Fruit fly (Drosophila melanogaster) whole organism, pupa: Measurements from ENCODE around the gene CG5439.

ENCODE experiments used
- CG10348 ChIP-seq: fragments of 200-800 bp; sonication (Bioruptor generic); IDR thresholded peaks from 2 replicates; pipeline ENCODE4 v1.3.6; 2022; ENCODE audit warnings: missing biosample characterization, missing genetic modification characterization
- CG14655 ChIP-seq: fragments of 200-800 bp; sonication (Bioruptor generic); optimal IDR thresholded peaks from 3 replicates; lab custom pipeline; 2017; ENCODE audit warnings: mild to moderate bottlenecking, missing biosample characterization, missing genetic modification reagents, missing genetic modification characterization
- CG4496 ChIP-seq: fragments of 200-800 bp; sonication (Bioruptor generic); IDR thresholded peaks from 3 replicates; pipeline ENCODE4 v1.3.6; 2022; ENCODE audit warnings: missing biosample characterization, missing genetic modification characterization
- CG8301 ChIP-seq: fragments of 200-800 bp; sonication (Bioruptor generic); optimal IDR thresholded peaks from 2 replicates; lab custom pipeline; 2018; ENCODE audit warnings: missing biosample characterization, mild to moderate bottlenecking, missing genetic modification characterization
- CG9948 ChIP-seq: fragments of 200-800 bp; sonication (Bioruptor generic); optimal IDR thresholded peaks from 2 replicates; lab custom pipeline; 2018; ENCODE audit warnings: missing biosample characterization, mild to moderate bottlenecking, missing genetic modification characterization, moderate library complexity
- EcR ChIP-seq: fragments of 200-800 bp; sonication (Bioruptor generic); optimal IDR thresholded peaks from 3 replicates; lab custom pipeline; 2019; ENCODE audit warnings: missing biosample characterization, missing genetic modification characterization, mild to moderate bottlenecking, moderate library complexity, missing genetic modification reagents
- Ets98B ChIP-seq: fragments of 200-800 bp; sonication (Bioruptor generic); IDR thresholded peaks from 2 replicates; pipeline ENCODE4 v1.3.6; 2022; ENCODE audit warnings: missing biosample characterization, missing genetic modification characterization

- no peak for TF ChIP-seq CG4496
- no peak for TF ChIP-seq CG14655
- no peak for TF ChIP-seq CG9948 (tag; lab: Kevin White, UChicago)
- TF ChIP-seq CG8301 (tag; lab: Kevin White, UChicago): no peak
- no peak for TF ChIP-seq CG10348 (GFP tag; lab: Robert Waterston, UW)
- no peak for TF ChIP-seq EcR
- no peak for TF ChIP-seq Ets98B (GFP tag; lab: Robert Waterston, UW)
Measured at dm6 chr2L:13135929-13136328, 41.0 kb upstream of the CG5439 start.
